Worm (Caenorhabditis elegans): ENCODE data around the gene dhs-22.

dhs-22 gene

ce11 chrV:14423268-14423667 lies 2.0 kb upstream of the dhs-22 start, which contains the start of gene rpoa-12 (continued):
- TF ChIP-seq pqm-1 (tag; optimal IDR thresholded peaks at IDR 0.05) = peak; percentile 21
- TF ChIP-seq eyg-1 (tag; optimal IDR thresholded peaks at IDR 0.05) = no peak
- TF ChIP-seq ztf-16 (tag; optimal IDR thresholded peaks at IDR 0.05) = no peak
- TF ChIP-seq ceh-24 (tag; optimal IDR thresholded peaks at IDR 0.05) = no peak
- TF ChIP-seq ceh-19 (GFP tag; optimal IDR thresholded peaks at IDR 0.05) = no peak
- no peak for TF ChIP-seq npax-4 (tag; optimal IDR thresholded peaks at IDR 0.05)
- no peak for TF ChIP-seq nhr-11 (tag; optimal IDR thresholded peaks at IDR 0.05)
- no peak for TF ChIP-seq syd-9 (tag; optimal IDR thresholded peaks at IDR 0.05)
- TF ChIP-seq hlh-15 (tag; optimal IDR thresholded peaks at IDR 0.05) = no peak
- TF ChIP-seq sox-4 (tag; optimal IDR thresholded peaks at IDR 0.05) = no peak
- TF ChIP-seq madf-2 (tag; optimal IDR thresholded peaks at IDR 0.05) = no peak
- no peak for TF ChIP-seq nfya-1 (tag; optimal IDR thresholded peaks at IDR 0.05)
- peak; percentile 16 for TF ChIP-seq ceh-18 (tag; optimal IDR thresholded peaks at IDR 0.05)
- TF ChIP-seq K09A11.1 (tag; optimal IDR thresholded peaks at IDR 0.05; ENCODE audit: insufficient read depth) = no peak
- no peak for TF ChIP-seq pag-3 (tag; optimal IDR thresholded peaks at IDR 0.05; ENCODE audit: borderline replicate concordance)
- TF ChIP-seq unc-3 (GFP tag; conservative IDR thresholded peaks at IDR 0.05) = no peak
- TF ChIP-seq unc-3 (tag; optimal IDR thresholded peaks at IDR 0.05) = no peak
- no peak for TF ChIP-seq F13H6.1 (tag; optimal IDR thresholded peaks at IDR 0.05)
- no peak for TF ChIP-seq unc-86 (tag; optimal IDR thresholded peaks at IDR 0.05)
- peak; percentile 49 for TF ChIP-seq ceh-34 (tag; optimal IDR thresholded peaks at IDR 0.05)

DNA sequence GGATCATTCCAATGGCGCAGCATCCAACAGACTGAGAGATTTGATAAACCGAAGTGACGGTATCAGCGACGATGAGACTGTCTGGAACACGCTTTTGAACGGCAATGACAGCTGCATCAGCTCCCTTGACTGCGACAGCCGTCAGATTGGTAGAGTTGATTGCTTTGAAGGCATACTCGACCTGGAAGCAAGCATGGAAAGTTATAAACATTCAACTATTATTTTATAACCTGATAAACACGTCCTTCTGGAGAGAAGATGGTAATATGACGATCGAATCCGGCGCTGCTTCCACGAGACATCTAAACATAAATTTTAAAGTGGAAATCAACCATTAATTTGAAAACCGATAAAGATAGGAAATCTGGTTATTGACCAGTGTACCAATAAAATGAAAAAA lies 1.1 kb upstream of the dhs-22 start, which contains the start of gene pas-1:
Gene pas-1 (minus strand): TSS at position 302 of the 400 bp plus-strand sequence.
- TF ChIP-seq ttx-3 (tag; optimal IDR thresholded peaks at IDR 0.05) = no peak
- TF ChIP-seq sdc-2 (tag; optimal IDR thresholded peaks at IDR 0.05) = no peak
- TF ChIP-seq unc-86 (tag; optimal IDR thresholded peaks at IDR 0.05) = no peak
- TF ChIP-seq tbx-7 (tag; optimal IDR thresholded peaks at IDR 0.05) = no peak
- TF ChIP-seq unc-42 (tag; optimal IDR thresholded peaks at IDR 0.05) = no peak
- TF ChIP-seq tbx-2 (tag; optimal IDR thresholded peaks at IDR 0.05) = no peak
- TF ChIP-seq elt-2 (tag; optimal IDR thresholded peaks at IDR 0.05) = no peak
- no peak for TF ChIP-seq ceh-6 (GFP tag; optimal IDR thresholded peaks at IDR 0.05)
- TF ChIP-seq sox-4 (tag; optimal IDR thresholded peaks at IDR 0.05) = no peak
- no peak for TF ChIP-seq npax-4 (tag; optimal IDR thresholded peaks at IDR 0.05)
- no peak for TF ChIP-seq ceh-9 (tag; optimal IDR thresholded peaks at IDR 0.05)

- TF ChIP-seq odd-2 (tag; optimal IDR thresholded peaks at IDR 0.05) (no peak), T23F11.4 (GFP tag; optimal IDR thresholded peaks at IDR 0.05) (no peak)
These were observed 1.4 kb downstream of the dhs-22 start for ce11 chrV:14419855-14420254.

DNA sequence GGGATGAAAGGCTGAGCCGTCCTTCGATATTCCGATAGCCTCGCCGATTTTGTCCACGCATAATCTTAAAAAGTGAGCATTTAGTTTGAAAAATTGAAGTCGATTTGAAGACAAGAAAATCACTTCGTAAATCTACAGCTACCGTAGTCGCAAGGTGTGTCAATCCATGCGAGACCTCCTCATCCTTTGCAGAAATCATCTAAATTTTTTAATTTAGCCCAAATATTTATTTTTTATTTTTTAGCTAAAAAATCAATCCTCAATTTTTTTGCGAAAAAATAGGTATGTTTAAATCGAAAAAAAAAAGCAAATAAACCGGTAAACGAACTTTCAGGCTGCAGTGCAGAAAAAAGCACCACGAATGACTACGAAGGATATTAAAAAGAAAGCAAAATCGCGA lies 3.5 kb downstream of the dhs-22 start, which contains the start of the genes nxf-2 and set-31:
Gene nxf-2 (minus strand): TSS at position 101 of the 400 bp plus-strand sequence.
Gene set-31 (plus strand): TSS at position 169 of the 400 bp plus-strand sequence.
- TF ChIP-seq ceh-22 (tag; optimal IDR thresholded peaks at IDR 0.05) = no peak
- no peak for TF ChIP-seq pros-1 (tag; optimal IDR thresholded peaks at IDR 0.05)
- TF ChIP-seq ceh-30 (tag; optimal IDR thresholded peaks at IDR 0.05) = no peak
- no peak for TF ChIP-seq pha-2 (tag; optimal IDR thresholded peaks at IDR 0.05)
- TF ChIP-seq C38D4.7 (GFP tag; optimal IDR thresholded peaks at IDR 0.05) = no peak
- no peak for TF ChIP-seq hlh-15 (tag; optimal IDR thresholded peaks at IDR 0.05)
- TF ChIP-seq unc-86 (tag; optimal IDR thresholded peaks at IDR 0.05) = no peak
- no peak for TF ChIP-seq ceh-6 (GFP tag; optimal IDR thresholded peaks at IDR 0.05)
- no peak for TF ChIP-seq nfya-1 (tag; optimal IDR thresholded peaks at IDR 0.05)
- no peak for TF ChIP-seq hlh-13 (GFP tag; optimal IDR thresholded peaks at IDR 0.05)
- no peak for TF ChIP-seq ceh-31 (tag; optimal IDR thresholded peaks at IDR 0.05)
- no peak for TF ChIP-seq lim-6 (tag; optimal IDR thresholded peaks at IDR 0.05)
- no peak for TF ChIP-seq ceh-18 (tag; optimal IDR thresholded peaks at IDR 0.05)
- TF ChIP-seq sox-2 (GFP tag; IDR thresholded peaks at IDR 0.05) = no peak

Measured in whole organism, late embryonic.